Fruit fly (Drosophila melanogaster): ENCODE data around the gene Gbeta5.
A peak's percentile ranks its signal among the peaks of the same experiment; 100 is the strongest.

Gbeta5 gene

dm6 chrX:8112715-8113114 lies 39.4 kb downstream of the Gbeta5 start:
- TF ChIP-seq sna (GFP tag; IDR thresholded peaks at IDR 0.05; ENCODE audit: partially characterized antibody) (no peak), vvl (GFP tag; IDR thresholded peaks at IDR 0.05) (peak; percentile 60; the same call in 1 of the 2 replicates), fu2 (GFP tag; optimal IDR thresholded peaks at IDR 0.05) (peak; percentile 2), CG14014 (GFP tag; IDR thresholded peaks at IDR 0.05) (peak; percentile 46; the same call in 1 of the 2 replicates), Ptx1 (GFP tag; IDR thresholded peaks at IDR 0.05) (peak; percentile 46; the same call in 1 of the 2 replicates), Side (GFP tag; optimal IDR thresholded peaks at IDR 0.05) (peak; percentile 8), pan (optimal IDR thresholded peaks at IDR 0.05) (no peak), pan (GFP tag; optimal IDR thresholded peaks at IDR 0.05 in 1 of 2, IDR thresholded peaks at IDR 0.05 in 1 of 2) (peak in 1 of 2 experiments; percentile 50), Trl (optimal IDR thresholded peaks at IDR 0.05) (no peak), Trl (GFP tag; optimal IDR thresholded peaks at IDR 0.05) (peak; percentile 5), NFAT (GFP tag; IDR thresholded peaks at IDR 0.05) (0 out of 2 replicates have a peak, but pooled peaks have one; percentile 3), CG15514 (GFP tag; optimal IDR thresholded peaks at IDR 0.05) (peak; percentile 17), CG34224 (GFP tag; IDR thresholded peaks at IDR 0.05; ENCODE audit: partially characterized antibody) (no peak), sr (GFP tag; IDR thresholded peaks at IDR 0.05) (no peak), mam (GFP tag; optimal IDR thresholded peaks at IDR 0.05) (peak; percentile 41), her (GFP tag; optimal IDR thresholded peaks at IDR 0.05) (no peak), sens (GFP tag) (peak; percentile 47), CG34376 (GFP tag; optimal IDR thresholded peaks at IDR 0.05) (peak; percentile 19), esg (GFP tag; conservative IDR thresholded peaks at IDR 0.05) (peak; percentile 36; the same call in 1 of the 2 replicates), sug (tag; optimal IDR thresholded peaks at IDR 0.05) (no peak), CG11695 (GFP tag; IDR thresholded peaks at IDR 0.05) (0 out of 3 replicates have a peak, but pooled peaks have one; percentile 28), Ets65A (GFP tag) (peak; percentile 90), Jarid2 (GFP tag; optimal IDR thresholded peaks at IDR 0.05) (no peak), CG9215 (GFP tag; IDR thresholded peaks at IDR 0.05) (0 out of 2 replicates have a peak, but pooled peaks have one; percentile 15), gt (GFP tag; IDR thresholded peaks at IDR 0.05) (no peak), Poxn (GFP tag; IDR thresholded peaks at IDR 0.05) (0 out of 2 replicates have a peak, but pooled peaks have one; percentile 11), al (GFP tag; IDR thresholded peaks at IDR 0.05) (peak; percentile 47), slou (GFP tag; optimal IDR thresholded peaks at IDR 0.05) (peak; percentile 8), schlank (tag; optimal IDR thresholded peaks at IDR 0.05) (peak; percentile 20), pzg (GFP tag; optimal IDR thresholded peaks at IDR 0.05) (no peak), CG12659 (GFP tag; optimal IDR thresholded peaks at IDR 0.05) (peak; percentile 35), slbo (GFP tag; IDR thresholded peaks at IDR 0.05) (peak; percentile 75), Dbx (GFP tag; IDR thresholded peaks at IDR 0.05) (peak; percentile 62; the same call in 2 of the 3 replicates), psq (GFP tag; optimal IDR thresholded peaks at IDR 0.05) (no peak), Med (GFP tag) (peak; percentile 53), cwo (GFP tag; optimal IDR thresholded peaks at IDR 0.05) (peak; percentile 51), wdn (GFP tag; IDR thresholded peaks at IDR 0.05) (0 out of 2 replicates have a peak, but pooled peaks have one; percentile 22), pb (GFP tag; optimal IDR thresholded peaks at IDR 0.05) (peak; percentile 17), HmgZ (tag; optimal IDR thresholded peaks at IDR 0.05) (no peak), Abd-B (GFP tag; optimal IDR thresholded peaks at IDR 0.05) (peak; percentile 42), CG2120 (GFP tag; optimal IDR thresholded peaks at IDR 0.05) (peak; percentile 55), Adf1 (GFP tag; IDR thresholded peaks at IDR 0.05) (peak; percentile 11; the same call in 1 of the 2 replicates), croc (GFP tag; conservative IDR thresholded peaks at IDR 0.05) (no peak), PHDP (tag; optimal IDR thresholded peaks at IDR 0.05) (peak; percentile 29), lab (GFP tag; optimal IDR thresholded peaks at IDR 0.05) (peak; percentile 69), dmrt99B (tag; optimal IDR thresholded peaks at IDR 0.05) (peak; percentile 31), CG11504 (tag; optimal IDR thresholded peaks at IDR 0.05) (peak; percentile 46), Ets97D (GFP tag; optimal IDR thresholded peaks at IDR 0.05) (no peak), Dek (tag; optimal IDR thresholded peaks at IDR 0.05) (peak; percentile 26), Oaz (GFP tag; IDR thresholded peaks at IDR 0.05) (0 out of 2 replicates have a peak, but pooled peaks have one; percentile 31), Pdp1 (GFP tag; optimal IDR thresholded peaks at IDR 0.05) (peak in 1 of 2 experiments; percentile 14)

Measured in whole organism, embryonic.